Worm (Caenorhabditis elegans) whole organism, young adult: ENCODE measurements around the gene Y6G8.2.

ENCODE experiments used
- B0261.1 ChIP-seq: sonication (generic microtip); optimal IDR thresholded peaks from 2 replicates; lab custom pipeline; 2016; ENCODE audit warnings: mild to moderate bottlenecking, missing genetic modification characterization, moderate library complexity, missing compliant biosample characterization
- F33H1.4 ChIP-seq: fragments of 200-800 bp; sonication (Bioruptor generic); IDR thresholded peaks from 2 replicates; pipeline ENCODE4 v1.3.6; 2022; ENCODE audit warnings: missing genetic modification reagents, missing genetic modification characterization, missing compliant biosample characterization
- Y53F4B.3 ChIP-seq: fragments of 200-800 bp; sonication (Bioruptor generic); IDR thresholded peaks from 2 replicates; pipeline ENCODE4 v1.3.6; 2022; ENCODE audit warnings: missing genetic modification reagents, missing genetic modification characterization, missing compliant biosample characterization
- bed-2 ChIP-seq: fragments of 200-800 bp; sonication (Bioruptor generic); IDR thresholded peaks from 2 replicates; pipeline ENCODE4 v1.3.6; 2022; ENCODE audit warnings: missing genetic modification reagents, missing genetic modification characterization, missing compliant biosample characterization
- egl-18 ChIP-seq: fragments of 200-800 bp; sonication (Bioruptor generic); IDR thresholded peaks from 2 replicates; pipeline ENCODE4 v1.3.6; 2022; ENCODE audit warnings: missing genetic modification reagents, missing genetic modification characterization, missing compliant biosample characterization
- lsl-1 ChIP-seq: fragments of 200-800 bp; sonication (Bioruptor generic); optimal IDR thresholded peaks from 2 replicates; lab custom pipeline; 2018; ENCODE audit warnings: mild to moderate bottlenecking, missing genetic modification characterization, moderate library complexity, missing compliant biosample characterization
- nfyb-1 ChIP-seq: fragments of 200-800 bp; sonication (Bioruptor generic); IDR thresholded peaks from 2 replicates; pipeline ENCODE4 v1.3.6; 2022; ENCODE audit warnings: missing genetic modification reagents, missing genetic modification characterization, missing compliant biosample characterization
- nhr-90 ChIP-seq: sonication (generic microtip); optimal IDR thresholded peaks from 2 replicates; lab custom pipeline; 2016; ENCODE audit warnings: missing genotype, mild to moderate bottlenecking, missing genetic modification characterization, missing compliant biosample characterization
- snpc-4 ChIP-seq, 5 experiments: fragments of 150-350 bp in 1 of 5; sonication (generic microtip) in 4 of 5; optimal IDR thresholded peaks; 2 replicates each; lab custom pipeline; 2014 to 2018; ENCODE audit warnings: missing genetic modification characterization in 5 of 5, missing biosample characterization in 3 of 5, antibody characterized with exemption in 2 of 5, mild to moderate bottlenecking in 2 of 5, missing compliant biosample characterization in 2 of 5, missing genotype in 2 of 5, moderate library complexity in 2 of 5, missing genetic modification reagents in 1 of 5
- unc-62 ChIP-seq: fragments of 150-350 bp; optimal IDR thresholded peaks from 2 replicates; lab custom pipeline; 2014; ENCODE audit warnings: missing biosample characterization, missing genetic modification reagents, missing genetic modification characterization
- zfh-2 ChIP-seq: fragments of 200-800 bp; sonication (Bioruptor generic); conservative IDR thresholded peaks from 2 replicates; pipeline ENCODE4 v1.3.6; 2022; ENCODE audit warnings: missing genetic modification reagents, missing genetic modification characterization, missing compliant biosample characterization

DNA sequence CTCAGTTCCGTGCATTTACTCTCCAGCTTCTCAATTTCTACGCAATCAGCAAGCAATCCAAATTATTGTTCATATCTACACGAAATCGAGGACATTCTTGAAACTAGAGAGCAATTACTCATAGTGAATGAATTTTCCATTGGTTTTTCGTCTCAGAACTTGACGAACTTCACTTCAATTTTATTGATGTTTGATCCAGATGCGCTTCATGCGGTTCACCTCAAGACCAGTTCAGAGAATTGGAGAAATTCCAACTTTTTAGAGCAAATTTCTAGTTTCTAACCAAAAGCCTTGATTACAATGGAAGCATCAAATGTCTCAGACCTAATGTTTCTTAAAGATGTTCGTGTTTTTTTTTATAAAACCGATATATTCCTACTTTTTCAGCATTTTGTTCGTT lies 21.5 kb upstream of the Y6G8.2 start, which contains the start of gene Y6G8.8:
- TF ChIP-seq lsl-1 (GFP tag; lab: Kevin White, UChicago) (no peak), zfh-2 (GFP tag; lab: Robert Waterston, UW) (no peak), egl-18 (GFP tag; lab: Robert Waterston, UW) (no peak), unc-62 (GFP tag; lab: Kevin White, UChicago) (no peak), bed-2 (GFP tag; lab: Robert Waterston, UW) (no peak), nfyb-1 (GFP tag; lab: Robert Waterston, UW) (no peak), F33H1.4 (GFP tag; lab: Robert Waterston, UW) (no peak), B0261.1 (tag; lab: Kevin White, UChicago) (no peak), nhr-90 (tag; lab: Kevin White, UChicago) (no peak), snpc-4 (GFP tag; optimal IDR thresholded peaks at IDR 0.05; lab: Kevin White, UChicago) (no peak), snpc-4 (tag; optimal IDR thresholded peaks at IDR 0.05; lab: Kevin White, UChicago) (no peak), Y53F4B.3 (GFP tag; lab: Robert Waterston, UW) (no peak)
